Worm (Caenorhabditis elegans): ENCODE data around the gene clec-135.

Gene clec-135

ce11 chrII:4209071-4209747 lies 49.4 kb downstream of the clec-135 start, which contains the start of gene F31D5.6:
Gene F31D5.6 (plus strand): TSS chrII:4209697.
- no peak for TF ChIP-seq ztf-1 (GFP tag; conservative IDR thresholded peaks at IDR 0.05)
- no peak for TF ChIP-seq lin-11 (tag; optimal IDR thresholded peaks at IDR 0.05)
- no peak for TF ChIP-seq elt-3 (tag; optimal IDR thresholded peaks at IDR 0.05)
- no peak for TF ChIP-seq nhr-11 (tag; optimal IDR thresholded peaks at IDR 0.05)
- no peak for TF ChIP-seq mab-5 (tag; optimal IDR thresholded peaks at IDR 0.05)
- TF ChIP-seq C34F6.9 (tag; optimal IDR thresholded peaks at IDR 0.05), result no peak
- TF ChIP-seq nhr-129 (tag; optimal IDR thresholded peaks at IDR 0.05), result no peak
- TF ChIP-seq dmd-4 (tag; optimal IDR thresholded peaks at IDR 0.05), result no peak
- TF ChIP-seq sma-9 (GFP tag; optimal IDR thresholded peaks at IDR 0.05), result no peak
- no peak for TF ChIP-seq sma-9 (tag; optimal IDR thresholded peaks at IDR 0.05)
- no peak for TF ChIP-seq nhr-10 (tag; optimal IDR thresholded peaks at IDR 0.05)
- no peak for TF ChIP-seq sma-3 (GFP tag; optimal IDR thresholded peaks at IDR 0.05)
- no peak for TF ChIP-seq zag-1 (tag; optimal IDR thresholded peaks at IDR 0.05)
- no peak for TF ChIP-seq ztf-11 (tag; optimal IDR thresholded peaks at IDR 0.05)
- no peak for TF ChIP-seq nhr-21 (tag; optimal IDR thresholded peaks at IDR 0.05)
- TF ChIP-seq mbf-1 (tag; optimal IDR thresholded peaks at IDR 0.05), result no peak
- TF ChIP-seq elt-1 (tag; optimal IDR thresholded peaks at IDR 0.05), result no peak
- TF ChIP-seq nhr-237 (tag; optimal IDR thresholded peaks at IDR 0.05), result no peak
- no peak for TF ChIP-seq ceh-82 (tag; optimal IDR thresholded peaks at IDR 0.05)
- TF ChIP-seq nhr-77 (tag; optimal IDR thresholded peaks at IDR 0.05), result no peak
- no peak for TF ChIP-seq peb-1 (tag; optimal IDR thresholded peaks at IDR 0.05)
